Fruit fly (Drosophila melanogaster): ENCODE measurements around the gene CG8500.
A peak's percentile ranks its signal among the peaks of the same experiment; 100 is the strongest.

The CG8500 gene

DNA sequence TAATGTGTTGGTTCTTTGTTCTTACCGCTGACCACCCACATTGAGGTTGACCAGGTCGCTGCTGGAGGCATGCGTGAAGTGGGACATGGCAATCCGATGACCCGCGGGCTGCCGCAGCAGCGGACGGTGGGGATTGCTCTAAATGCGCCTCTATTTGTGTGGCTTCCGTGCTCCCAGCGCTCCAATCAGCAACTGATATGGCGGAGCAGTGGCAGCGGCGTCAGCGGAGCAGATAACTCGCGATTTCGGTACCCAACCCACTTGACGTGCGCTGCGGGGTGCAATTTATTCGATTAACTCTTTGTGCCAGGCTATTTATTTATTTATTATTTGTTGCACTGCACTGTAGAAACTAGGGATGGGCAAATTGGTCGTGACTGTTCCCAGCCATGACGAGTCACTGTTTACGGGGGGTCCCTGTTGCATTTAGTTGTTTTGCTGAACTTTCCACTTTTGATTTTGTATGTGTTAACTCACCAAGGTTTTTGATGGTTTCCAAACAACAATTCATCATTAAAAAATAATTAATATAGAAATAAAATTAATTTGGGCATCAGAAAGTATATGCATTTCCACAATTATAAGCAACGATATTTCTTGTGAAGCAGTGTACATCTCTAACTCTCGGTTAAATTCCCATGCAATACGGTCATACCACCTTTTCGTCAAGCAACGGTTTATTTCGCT, 16.3 kb downstream of the CG8500 start, which contains the start of the genes CG9467 and CG8526 (continued):
- TF ChIP-seq ci (GFP tag; IDR thresholded peaks at IDR 0.05) (peak; percentile 35; the same call in 1 of the 3 replicates), CoRest (tag; optimal IDR thresholded peaks at IDR 0.05) (peak; percentile 89), lola (GFP tag; optimal IDR thresholded peaks at IDR 0.05) (peak in 1 of 3 experiments; percentile 74), CG18764 (GFP tag; optimal IDR thresholded peaks at IDR 0.05) (no peak), CG17385 (GFP tag; optimal IDR thresholded peaks at IDR 0.05) (no peak), CG1647 (GFP tag; optimal IDR thresholded peaks at IDR 0.05) (peak; percentile 23), sug (tag; optimal IDR thresholded peaks at IDR 0.05) (peak; percentile 100), dmrt11E (tag; optimal IDR thresholded peaks at IDR 0.05) (peak; percentile 71), az2 (GFP tag; optimal IDR thresholded peaks at IDR 0.05) (peak; percentile 23), disco-r (GFP tag; optimal IDR thresholded peaks at IDR 0.05) (no peak), CG7271 (tag; optimal IDR thresholded peaks at IDR 0.05) (no peak), E2f2 (GFP tag; IDR thresholded peaks at IDR 0.05) (peak; percentile 82), gfzf (GFP tag; optimal IDR thresholded peaks at IDR 0.05) (peak; percentile 70), gce (GFP tag; IDR thresholded peaks at IDR 0.05) (no peak), Ssrp (tag; optimal IDR thresholded peaks at IDR 0.05) (peak; percentile 69), chinmo (GFP tag; IDR thresholded peaks at IDR 0.05; ENCODE audit: partially characterized antibody) (peak; percentile 79; the same call in 2 of the 4 replicates), Fer1 (GFP tag; optimal IDR thresholded peaks at IDR 0.05) (peak; percentile 53), CG7839 (tag; optimal IDR thresholded peaks at IDR 0.05) (no peak), Poxn (GFP tag; IDR thresholded peaks at IDR 0.05) (no peak), chm (GFP tag; IDR thresholded peaks at IDR 0.05) (0 out of 2 replicates have a peak, but pooled peaks have one; percentile 37), wek (GFP tag; optimal IDR thresholded peaks at IDR 0.05) (no peak), HHEX (GFP tag; optimal IDR thresholded peaks at IDR 0.05) (peak; percentile 60), prd (optimal IDR thresholded peaks at IDR 0.05) (no peak), prd (GFP tag; IDR thresholded peaks at IDR 0.05) (peak; percentile 84), hkb (optimal IDR thresholded peaks at IDR 0.05) (no peak), hkb (GFP tag; IDR thresholded peaks at IDR 0.05) (no peak), Sin3A (optimal IDR thresholded peaks at IDR 0.05) (peak; percentile 59), CTCF (GFP tag; optimal IDR thresholded peaks at IDR 0.05) (no peak), CG7357 (GFP tag; IDR thresholded peaks at IDR 0.05) (peak; percentile 50; the same call in 1 of the 3 replicates), CG31224 (GFP tag; IDR thresholded peaks at IDR 0.05) (0 out of 2 replicates have a peak, but pooled peaks have one; percentile 26), CG10209 (GFP tag; optimal IDR thresholded peaks at IDR 0.05) (peak; percentile 43), CG11456 (GFP tag; IDR thresholded peaks at IDR 0.05) (0 out of 3 replicates have a peak, but pooled peaks have one; percentile 39), Awh (GFP tag; IDR thresholded peaks at IDR 0.05) (no peak), CG12219 (GFP tag; optimal IDR thresholded peaks at IDR 0.05) (no peak), GATAe (GFP tag; conservative IDR thresholded peaks at IDR 0.05) (no peak), BtbVII (GFP tag; optimal IDR thresholded peaks at IDR 0.05) (no peak), tin (GFP tag; optimal IDR thresholded peaks at IDR 0.05) (peak; percentile 76), ewg (GFP tag; optimal IDR thresholded peaks at IDR 0.05) (no peak), unpg (GFP tag; optimal IDR thresholded peaks at IDR 0.05) (peak; percentile 55), pum (GFP tag; optimal IDR thresholded peaks at IDR 0.05) (peak; percentile 15), Eip74EF (GFP tag; optimal IDR thresholded peaks at IDR 0.05) (no peak), ems (GFP tag; optimal IDR thresholded peaks at IDR 0.05) (peak; percentile 24), CG43689 (GFP tag; IDR thresholded peaks at IDR 0.05) (no peak), Hr78 (GFP tag; optimal IDR thresholded peaks at IDR 0.05) (no peak), rib (GFP tag; IDR thresholded peaks at IDR 0.05) (no peak), CG10267 (tag; optimal IDR thresholded peaks at IDR 0.05) (peak; percentile 70), btn (GFP tag; optimal IDR thresholded peaks at IDR 0.05) (no peak), br (optimal IDR thresholded peaks at IDR 0.05) (no peak), Bteb2 (GFP tag; optimal IDR thresholded peaks at IDR 0.05) (no peak), CG14441 (GFP tag; IDR thresholded peaks at IDR 0.05) (peak; percentile 58)

Data from whole organism, embryonic.